Worm (Caenorhabditis elegans) whole organism, L4 larva: ENCODE measurements around the gene idpb-5.

Experiments
- F10B5.3 ChIP-seq: sonication (generic microtip); optimal IDR thresholded peaks from 2 replicates; lab custom pipeline; 2016; ENCODE audit warnings: mild to moderate bottlenecking, missing genetic modification characterization, missing compliant biosample characterization
- F49E8.2 ChIP-seq: sonication (generic microtip); optimal IDR thresholded peaks from 2 replicates; lab custom pipeline; 2016; ENCODE audit warnings: missing compliant biosample characterization, mild to moderate bottlenecking, missing genetic modification characterization, borderline replicate concordance
- R02D3.7 ChIP-seq: fragments of 150-350 bp; sonication (generic microtip); optimal IDR thresholded peaks from 3 replicates; lab custom pipeline; 2014; ENCODE audit warnings: missing biosample characterization, missing genetic modification characterization
- T20F7.1 ChIP-seq: fragments of 200-800 bp; sonication (Bioruptor generic); optimal IDR thresholded peaks from 2 replicates; lab custom pipeline; 2018; ENCODE audit warnings: mild to moderate bottlenecking, missing genetic modification characterization, missing compliant biosample characterization
- Y48G9A.11 ChIP-seq: fragments of 200-800 bp; sonication (Bioruptor generic); IDR thresholded peaks from 2 replicates; pipeline ENCODE4 v1.3.6; 2022; ENCODE audit warnings: missing genetic modification reagents, missing genetic modification characterization, missing compliant biosample characterization
- ZK546.5 ChIP-seq, 2 experiments: sonication (generic microtip); optimal IDR thresholded peaks; 2 replicates each; lab custom pipeline; 2017; ENCODE audit warnings: missing biosample characterization in 2 of 2, missing genetic modification characterization in 2 of 2
- ceh-62 ChIP-seq: sonication (generic microtip); optimal IDR thresholded peaks from 2 replicates; lab custom pipeline; 2017; ENCODE audit warnings: missing biosample characterization, missing genetic modification characterization
- cey-2 ChIP-seq: sonication (generic microtip); optimal IDR thresholded peaks from 3 replicates; lab custom pipeline; 2017; ENCODE audit warnings: missing genetic modification characterization, mild to moderate bottlenecking, missing compliant biosample characterization, antibody characterized with exemption, borderline replicate concordance; ENCODE audit not compliant: insufficient read depth
- ctbp-1 ChIP-seq: fragments of 200-800 bp; sonication (Bioruptor generic); IDR thresholded peaks from 2 replicates; pipeline ENCODE4 v1.3.6; 2022; ENCODE audit warnings: missing genetic modification reagents, missing genetic modification characterization, missing compliant biosample characterization
- daf-16 ChIP-seq, 3 experiments: sonication (generic microtip); optimal IDR thresholded peaks; 2 replicates each; lab custom pipeline; 2016 to 2017; ENCODE audit warnings: missing genetic modification characterization in 3 of 3, missing genetic modification reagents in 3 of 3, mild to moderate bottlenecking in 2 of 3, missing compliant biosample characterization in 2 of 3, missing biosample characterization in 1 of 3, moderate library complexity in 1 of 3
- daf-8 ChIP-seq: fragments of 200-800 bp; sonication (Bioruptor generic); IDR thresholded peaks from 2 replicates; pipeline ENCODE4 v1.3.6; 2022; ENCODE audit warnings: missing genetic modification characterization, missing compliant biosample characterization
- dmd-6 ChIP-seq: fragments of 200-800 bp; sonication (Bioruptor generic); IDR thresholded peaks from 2 replicates; pipeline ENCODE4 v1.3.6; 2022; ENCODE audit warnings: missing genetic modification reagents, missing genetic modification characterization, missing compliant biosample characterization
- dpl-1 ChIP-seq: fragments of 150-350 bp; optimal IDR thresholded peaks from 2 replicates; lab custom pipeline; 2014; ENCODE audit warnings: missing biosample characterization, missing genetic modification reagents, missing genetic modification characterization
- hlh-11 ChIP-seq: fragments of 200-800 bp; sonication (Bioruptor generic); optimal IDR thresholded peaks from 2 replicates; lab custom pipeline; 2018; ENCODE audit warnings: mild to moderate bottlenecking, missing genetic modification characterization, missing compliant biosample characterization
- hlh-30 ChIP-seq: sonication (generic microtip); optimal IDR thresholded peaks from 2 replicates; lab custom pipeline; 2017; ENCODE audit warnings: antibody characterized with exemption, mild to moderate bottlenecking, missing genetic modification characterization, missing compliant biosample characterization; ENCODE audit not compliant: insufficient read depth
- jun-1 ChIP-seq: fragments of 150-350 bp; optimal IDR thresholded peaks from 2 replicates; lab custom pipeline; 2014; ENCODE audit warnings: missing biosample characterization, missing genetic modification reagents, missing genetic modification characterization
- lim-7 ChIP-seq: fragments of 200-800 bp; sonication (Bioruptor generic); IDR thresholded peaks from 2 replicates; pipeline ENCODE4 v1.3.6; 2022; ENCODE audit warnings: missing genetic modification characterization, missing compliant biosample characterization
- lin-1 ChIP-seq: fragments of 200-800 bp; sonication (Bioruptor generic); IDR thresholded peaks from 2 replicates; pipeline ENCODE4 v1.3.6; 2022; ENCODE audit warnings: missing genetic modification reagents, missing genetic modification characterization, missing compliant biosample characterization
- lin-29 ChIP-seq: fragments of 200-800 bp; sonication (Bioruptor generic); IDR thresholded peaks from 2 replicates; pipeline ENCODE4 v1.3.6; 2022; ENCODE audit warnings: missing genetic modification reagents, missing genetic modification characterization, missing compliant biosample characterization
- lin-38 ChIP-seq: fragments of 200-800 bp; sonication (Bioruptor generic); IDR thresholded peaks from 2 replicates; pipeline ENCODE4 v1.3.6; 2022; ENCODE audit warnings: missing genetic modification reagents, missing genetic modification characterization, missing compliant biosample characterization
- lsy-2 ChIP-seq, 2 experiments: fragments of 150-350 bp in 1 of 2; sonication (generic microtip) in 1 of 2; optimal IDR thresholded peaks; 2 replicates each; lab custom pipeline; 2014 to 2017; ENCODE audit warnings: missing biosample characterization in 2 of 2, missing genetic modification characterization in 2 of 2
- mep-1 ChIP-seq: fragments of 150-350 bp; sonication (generic microtip); optimal IDR thresholded peaks from 3 replicates; lab custom pipeline; 2014; ENCODE audit warnings: missing biosample characterization, missing genetic modification characterization
- mes-2 ChIP-seq: sonication (generic microtip); optimal IDR thresholded peaks from 2 replicates; lab custom pipeline; 2016; ENCODE audit warnings: missing genotype, mild to moderate bottlenecking, missing genetic modification characterization, missing compliant biosample characterization; ENCODE audit not compliant: poor library complexity, severe bottlenecking
- nhr-10 ChIP-seq: fragments of 150-350 bp; optimal IDR thresholded peaks from 2 replicates; lab custom pipeline; 2014; ENCODE audit warnings: missing biosample characterization, missing genetic modification characterization
- nhr-111 ChIP-seq: fragments of 200-800 bp; sonication (Bioruptor generic); optimal IDR thresholded peaks from 2 replicates; lab custom pipeline; 2018; ENCODE audit warnings: mild to moderate bottlenecking, missing genetic modification characterization, missing compliant biosample characterization
- nhr-6 ChIP-seq: fragments of 150-350 bp; optimal IDR thresholded peaks from 2 replicates; lab custom pipeline; 2014; ENCODE audit warnings: missing biosample characterization, missing genetic modification characterization
- saeg-2 ChIP-seq: fragments of 200-800 bp; sonication (Bioruptor generic); IDR thresholded peaks from 2 replicates; pipeline ENCODE4 v1.3.6; 2022; ENCODE audit warnings: missing genetic modification reagents, missing genetic modification characterization, missing compliant biosample characterization
- snpc-4 ChIP-seq: fragments of 150-350 bp; optimal IDR thresholded peaks from 2 replicates; lab custom pipeline; 2014; ENCODE audit warnings: missing biosample characterization, missing genetic modification characterization
- spr-3 ChIP-seq: fragments of 200-800 bp; sonication (Bioruptor generic); optimal IDR thresholded peaks from 2 replicates; lab custom pipeline; 2018; ENCODE audit warnings: mild to moderate bottlenecking, missing genetic modification characterization, missing compliant biosample characterization
- unc-62 ChIP-seq, 3 experiments: fragments of 150-350 bp in 1 of 3; sonication (generic microtip); optimal IDR thresholded peaks in 2 of 3; peaks in 1 of 3; 1 replicate in 1 of 3; 2 replicates in 2 of 3; lab custom pipeline; 2014 to 2017; ENCODE audit warnings: missing biosample characterization in 3 of 3, missing genetic modification characterization in 3 of 3, missing genetic modification reagents in 3 of 3, missing genotype in 1 of 3
- vab-7 ChIP-seq: fragments of 200-800 bp; sonication (Bioruptor generic); IDR thresholded peaks from 2 replicates; pipeline ENCODE4 v1.3.6; 2022; ENCODE audit warnings: missing genetic modification reagents, missing genetic modification characterization, missing compliant biosample characterization
- zfp-3 ChIP-seq: fragments of 200-800 bp; sonication (Bioruptor generic); conservative IDR thresholded peaks from 2 replicates; pipeline ENCODE4 v1.3.6; 2022; ENCODE audit warnings: missing genetic modification reagents, missing genetic modification characterization, missing compliant biosample characterization
- zip-2 ChIP-seq: fragments of 150-350 bp; optimal IDR thresholded peaks from 2 replicates; lab custom pipeline; 2014; ENCODE audit warnings: missing biosample characterization, missing genetic modification characterization
- ztf-11 ChIP-seq: fragments of 150-350 bp; optimal IDR thresholded peaks from 2 replicates; lab custom pipeline; 2014; ENCODE audit warnings: missing biosample characterization, missing genetic modification characterization

Gene idpb-5

DNA sequence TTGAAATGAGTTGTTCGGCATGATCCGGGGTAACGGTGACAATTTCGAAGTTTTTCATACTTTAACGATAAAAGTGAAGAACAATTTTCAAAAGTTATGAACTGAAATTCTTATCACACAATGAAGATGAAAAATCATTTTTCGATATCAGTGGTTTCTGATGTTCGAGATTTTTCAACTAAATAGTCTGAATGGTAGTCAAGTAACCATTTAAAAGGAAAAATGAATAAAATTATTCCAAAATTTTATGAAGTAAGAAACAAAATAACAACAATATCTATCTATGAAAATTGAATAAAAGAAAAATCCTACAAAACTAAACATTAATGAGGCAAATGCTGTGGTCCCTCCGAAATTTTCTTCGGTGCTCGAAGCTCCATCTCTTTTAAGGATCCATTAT lies 13.7 kb upstream of the idpb-5 start, which contains the start of gene D2023.4:
Gene D2023.4 (minus strand): TSS at position 101 of the 400 bp plus-strand sequence.
- peak; percentile 34 for TF ChIP-seq dmd-6 (GFP tag; lab: Robert Waterston, UW)
- peak; percentile 17; the same call in 1 of the 2 replicates for TF ChIP-seq lin-38 (GFP tag; lab: Robert Waterston, UW)
- no peak for TF ChIP-seq ctbp-1 (GFP tag; lab: Robert Waterston, UW)
- TF ChIP-seq lsy-2 (tag; optimal IDR thresholded peaks at IDR 0.05; lab: Kevin White, UChicago): peak in 1 of 2 experiments; percentile 2
- TF ChIP-seq Y48G9A.11 (GFP tag; lab: Robert Waterston, UW): 0 out of 2 replicates have a peak, but pooled peaks have one; percentile 9
- no peak for TF ChIP-seq daf-16 (GFP tag; optimal IDR thresholded peaks at IDR 0.05; lab: Kevin White, UChicago)
- TF ChIP-seq daf-16 (tag; optimal IDR thresholded peaks at IDR 0.05; lab: Kevin White, UChicago): peak; percentile 51
- no peak for TF ChIP-seq vab-7 (GFP tag; lab: Robert Waterston, UW)

DNA sequence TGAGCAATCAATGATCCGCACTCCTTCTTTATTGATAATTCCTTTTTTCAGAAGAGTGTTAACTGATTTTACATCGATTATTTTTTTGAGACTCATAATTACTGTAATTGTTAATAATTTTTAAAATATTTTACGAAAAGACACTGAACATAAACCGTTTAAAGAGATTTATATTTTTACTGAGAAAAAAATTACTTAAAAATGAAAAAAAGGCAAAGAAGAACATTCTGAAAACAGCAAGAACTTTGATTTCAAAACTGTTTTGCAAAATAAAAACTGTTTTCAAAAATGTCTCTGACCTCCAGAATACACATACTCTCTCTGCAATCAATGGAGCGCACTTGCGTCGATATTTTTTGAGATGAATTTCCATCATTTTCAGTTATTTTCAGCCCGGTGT lies 12.4 kb upstream of the idpb-5 start, which contains the start of the genes mpst-1 and D2023.6:
Gene mpst-1 (minus strand): TSS at position 101 of the 400 bp plus-strand sequence.
Gene D2023.6 (plus strand): TSS at position 388 of the 400 bp plus-strand sequence.
- peak; percentile 47 for TF ChIP-seq mes-2
- TF ChIP-seq jun-1 (tag; lab: Kevin White, UChicago): no peak
- TF ChIP-seq, all 104 proteins: peak for 1

DNA sequence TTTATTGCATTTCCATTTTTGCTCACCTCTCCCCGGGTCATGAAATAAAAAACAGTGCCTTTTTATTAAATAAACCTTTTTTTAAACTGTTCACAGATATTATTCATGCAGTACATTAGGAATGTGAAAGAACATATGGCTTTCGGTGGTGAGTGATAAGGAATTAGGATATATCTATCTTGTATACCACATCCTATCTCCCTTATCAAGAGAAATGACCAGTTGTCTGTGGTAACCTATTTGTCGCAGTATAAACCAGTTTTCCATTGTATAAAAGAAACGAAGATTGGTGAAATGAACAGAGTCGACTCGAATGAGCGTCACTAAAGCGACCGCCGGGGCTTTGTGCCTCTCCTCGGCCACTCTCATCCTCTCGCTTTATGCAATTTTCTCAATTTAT lies 10.0 kb upstream of the idpb-5 start, which contains the start of gene col-158:
Gene col-158 (plus strand): TSS at position 301 of the 400 bp plus-strand sequence.
- TF ChIP-seq unc-62 (GFP tag; optimal IDR thresholded peaks at IDR 0.05 in 1 of 2; lab: Kevin White, UChicago): peak in 1 of 2 experiments; percentile 78
- TF ChIP-seq unc-62 (tag; optimal IDR thresholded peaks at IDR 0.05; lab: Kevin White, UChicago): no peak
- no peak for TF ChIP-seq lim-7
- no peak for TF ChIP-seq saeg-2 (GFP tag; lab: Robert Waterston, UW)
- TF ChIP-seq ztf-11 (tag; lab: Kevin White, UChicago): no peak

DNA sequence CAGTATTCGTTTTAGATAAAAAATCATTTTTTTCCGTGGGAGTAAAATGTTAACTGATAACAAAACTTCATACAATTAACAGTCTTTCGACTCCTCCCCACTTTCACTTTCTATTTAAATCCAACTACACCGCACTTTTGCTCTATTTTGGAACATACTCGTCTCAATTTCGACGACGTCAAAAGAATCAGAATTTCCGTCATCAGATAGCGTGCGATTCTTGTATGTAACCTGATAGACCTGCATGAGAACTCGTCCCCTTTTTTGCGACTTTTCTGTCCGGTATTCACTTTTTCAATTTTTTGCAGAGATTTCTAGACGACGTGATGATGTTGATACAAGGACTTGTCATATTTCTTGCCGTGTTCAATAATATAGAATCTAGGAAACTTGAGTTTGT lies 6.0 kb upstream of the idpb-5 start, which contains the start of gene pho-8:
Gene pho-8 (plus strand): TSS at position 301 of the 400 bp plus-strand sequence.
- no peak for TF ChIP-seq nhr-6
- no peak for TF ChIP-seq daf-8 (GFP tag; lab: Robert Waterston, UW)
- no peak for TF ChIP-seq zfp-3 (GFP tag; lab: Robert Waterston, UW)
- no peak for TF ChIP-seq T20F7.1
- no peak for TF ChIP-seq dpl-1 (GFP tag; lab: Kevin White, UChicago)
- no peak for TF ChIP-seq F49E8.2 (tag; lab: Kevin White, UChicago)
- TF ChIP-seq hlh-30 (tag; lab: Kevin White, UChicago): no peak
- TF ChIP-seq lin-38 (GFP tag; lab: Robert Waterston, UW): no peak
- TF ChIP-seq mep-1 (tag; lab: Kevin White, UChicago): no peak
- no peak for TF ChIP-seq Y48G9A.11 (GFP tag; lab: Robert Waterston, UW)
- TF ChIP-seq spr-3: no peak
- TF ChIP-seq nhr-10: no peak
- TF ChIP-seq zip-2 (tag; lab: Kevin White, UChicago): no peak
- no peak for TF ChIP-seq nhr-111 (GFP tag; lab: Kevin White, UChicago)
- TF ChIP-seq snpc-4 (tag; lab: Kevin White, UChicago): no peak
- no peak for TF ChIP-seq lin-29 (GFP tag; lab: Robert Waterston, UW)
- TF ChIP-seq, all 104 proteins: peak for 0

DNA sequence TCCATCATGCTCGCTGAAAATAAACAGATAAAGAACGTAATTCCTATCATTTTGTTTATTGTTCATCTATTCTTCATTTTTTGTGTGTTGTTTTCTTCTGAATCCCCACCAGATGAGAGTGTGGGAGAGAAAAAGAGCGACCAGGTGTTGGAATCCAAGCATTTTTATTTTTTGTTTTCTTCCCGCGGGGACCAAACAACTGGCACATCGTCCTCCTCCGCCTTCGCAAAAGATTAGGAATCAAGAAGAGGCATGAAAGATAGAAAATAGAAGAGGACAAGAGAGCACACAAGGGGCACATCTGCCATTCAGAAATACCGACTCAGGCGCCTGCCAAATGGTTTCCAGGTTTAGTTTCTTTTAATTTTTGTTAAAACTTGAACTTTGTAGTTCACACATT lies 3.2 kb upstream of the idpb-5 start, which contains the start of gene R13H4.2:
Gene R13H4.2 (plus strand): TSS at position 319 of the 400 bp plus-strand sequence.
- TF ChIP-seq dmd-6 (GFP tag; lab: Robert Waterston, UW) (no peak), ZK546.5 (tag; optimal IDR thresholded peaks at IDR 0.05; lab: Kevin White, UChicago) (no peak), cey-2 (tag; lab: Kevin White, UChicago) (no peak), daf-16 (GFP tag; optimal IDR thresholded peaks at IDR 0.05; lab: Kevin White, UChicago) (peak in 1 of 2 experiments; percentile 96), daf-16 (tag; optimal IDR thresholded peaks at IDR 0.05; lab: Kevin White, UChicago) (no peak), F10B5.3 (tag; lab: Kevin White, UChicago) (no peak), lin-1 (GFP tag; lab: Robert Waterston, UW) (no peak), ceh-62 (no peak), R02D3.7 (tag; lab: Kevin White, UChicago) (no peak), hlh-11 (tag; lab: Kevin White, UChicago) (peak; percentile 63)
